Worm (Caenorhabditis elegans) whole organism, L4 larva: ENCODE measurements around the gene C11E4.8.

Experiments used
- F10B5.3 ChIP-seq: sonication (generic microtip); optimal IDR thresholded peaks from 2 replicates; lab custom pipeline; 2016; ENCODE audit warnings: mild to moderate bottlenecking, missing genetic modification characterization, missing compliant biosample characterization
- F44E2.7 ChIP-seq: fragments of 200-800 bp; sonication (Bioruptor generic); IDR thresholded peaks from 2 replicates; pipeline ENCODE4 v2.1.2; 2022; ENCODE audit warnings: missing genetic modification characterization, missing compliant biosample characterization
- F49E8.2 ChIP-seq: sonication (generic microtip); optimal IDR thresholded peaks from 2 replicates; lab custom pipeline; 2016; ENCODE audit warnings: missing compliant biosample characterization, mild to moderate bottlenecking, missing genetic modification characterization, borderline replicate concordance
- R02D3.7 ChIP-seq: fragments of 150-350 bp; sonication (generic microtip); optimal IDR thresholded peaks from 3 replicates; lab custom pipeline; 2014; ENCODE audit warnings: missing biosample characterization, missing genetic modification characterization
- Y105C5A.15 ChIP-seq: fragments of 200-800 bp; sonication (Bioruptor generic); IDR thresholded peaks from 2 replicates; pipeline ENCODE4 v1.3.6; 2022; ENCODE audit warnings: missing genetic modification characterization, missing compliant biosample characterization
- Y48G9A.11 ChIP-seq: fragments of 200-800 bp; sonication (Bioruptor generic); IDR thresholded peaks from 2 replicates; pipeline ENCODE4 v1.3.6; 2022; ENCODE audit warnings: missing genetic modification reagents, missing genetic modification characterization, missing compliant biosample characterization
- ZK337.2 ChIP-seq: fragments of 200-800 bp; sonication (Bioruptor generic); IDR thresholded peaks from 2 replicates; pipeline ENCODE4 v1.3.6; 2022; ENCODE audit warnings: missing genetic modification reagents, missing genetic modification characterization, missing compliant biosample characterization
- aha-1 ChIP-seq: fragments of 150-350 bp; peaks from one replicate; lab custom pipeline; 2014; ENCODE audit warnings: missing biosample characterization, missing genetic modification characterization
- ceh-20 ChIP-seq: fragments of 200-800 bp; sonication (Bioruptor generic); IDR thresholded peaks from 2 replicates; pipeline ENCODE4 v1.3.6; 2022; ENCODE audit warnings: missing genetic modification reagents, missing genetic modification characterization, missing compliant biosample characterization
- ceh-44 ChIP-seq: fragments of 200-800 bp; sonication (Bioruptor generic); IDR thresholded peaks from 2 replicates; pipeline ENCODE4 v1.3.6; 2022; ENCODE audit warnings: missing genetic modification reagents, missing genetic modification characterization, missing compliant biosample characterization
- ceh-62 ChIP-seq: sonication (generic microtip); optimal IDR thresholded peaks from 2 replicates; lab custom pipeline; 2017; ENCODE audit warnings: missing biosample characterization, missing genetic modification characterization
- ceh-82 ChIP-seq: sonication (generic microtip); optimal IDR thresholded peaks from 2 replicates; lab custom pipeline; 2017; ENCODE audit warnings: missing biosample characterization, missing genetic modification characterization
- ctbp-1 ChIP-seq: fragments of 200-800 bp; sonication (Bioruptor generic); IDR thresholded peaks from 2 replicates; pipeline ENCODE4 v1.3.6; 2022; ENCODE audit warnings: missing genetic modification reagents, missing genetic modification characterization, missing compliant biosample characterization
- daf-16 ChIP-seq, 3 experiments: sonication (generic microtip); optimal IDR thresholded peaks; 2 replicates each; lab custom pipeline; 2016 to 2017; ENCODE audit warnings: missing genetic modification characterization in 3 of 3, missing genetic modification reagents in 3 of 3, mild to moderate bottlenecking in 2 of 3, missing compliant biosample characterization in 2 of 3, missing biosample characterization in 1 of 3, moderate library complexity in 1 of 3
- dmd-6 ChIP-seq: fragments of 200-800 bp; sonication (Bioruptor generic); IDR thresholded peaks from 2 replicates; pipeline ENCODE4 v1.3.6; 2022; ENCODE audit warnings: missing genetic modification reagents, missing genetic modification characterization, missing compliant biosample characterization
- dmd-8 ChIP-seq: fragments of 200-800 bp; sonication (Bioruptor generic); IDR thresholded peaks from 2 replicates; pipeline ENCODE4 v1.3.6; 2022; ENCODE audit warnings: missing genetic modification characterization, missing compliant biosample characterization
- dpl-1 ChIP-seq: fragments of 150-350 bp; optimal IDR thresholded peaks from 2 replicates; lab custom pipeline; 2014; ENCODE audit warnings: missing biosample characterization, missing genetic modification reagents, missing genetic modification characterization
- egl-27 ChIP-seq: sonication (generic microtip); optimal IDR thresholded peaks from 3 replicates; lab custom pipeline; 2017; ENCODE audit warnings: missing biosample characterization, missing genetic modification reagents, missing genetic modification characterization
- egl-43 ChIP-seq: fragments of 200-800 bp; sonication (Bioruptor generic); IDR thresholded peaks from 2 replicates; pipeline ENCODE4 v1.3.6; 2022; ENCODE audit warnings: missing genetic modification reagents, missing genetic modification characterization, missing compliant biosample characterization
- fkh-10 ChIP-seq: fragments of 150-350 bp; optimal IDR thresholded peaks from 2 replicates; lab custom pipeline; 2014; ENCODE audit warnings: missing biosample characterization, missing genetic modification reagents, missing genetic modification characterization
- hmg-1.1 ChIP-seq: fragments of 200-800 bp; sonication (Bioruptor generic); IDR thresholded peaks from 2 replicates; pipeline ENCODE4 v1.3.6; 2022; ENCODE audit warnings: missing genetic modification reagents, missing genetic modification characterization, missing compliant biosample characterization
- lin-1 ChIP-seq: fragments of 200-800 bp; sonication (Bioruptor generic); IDR thresholded peaks from 2 replicates; pipeline ENCODE4 v1.3.6; 2022; ENCODE audit warnings: missing genetic modification reagents, missing genetic modification characterization, missing compliant biosample characterization
- lin-13 ChIP-seq: fragments of 150-350 bp; optimal IDR thresholded peaks from 2 replicates; lab custom pipeline; 2014; ENCODE audit warnings: missing biosample characterization, missing genetic modification reagents, missing genetic modification characterization
- lin-15B ChIP-seq: fragments of 150-350 bp; sonication (generic microtip); optimal IDR thresholded peaks from 3 replicates; lab custom pipeline; 2014; ENCODE audit warnings: missing biosample characterization, missing genetic modification characterization
- madf-9 ChIP-seq: fragments of 200-800 bp; sonication (Bioruptor generic); conservative IDR thresholded peaks from 2 replicates; pipeline ENCODE4 v1.3.6; 2022; ENCODE audit warnings: missing genetic modification reagents, missing genetic modification characterization, missing compliant biosample characterization
- mxl-2 ChIP-seq: fragments of 200-800 bp; sonication (Bioruptor generic); conservative IDR thresholded peaks from 2 replicates; pipeline ENCODE4 v1.3.6; 2022; ENCODE audit warnings: missing genetic modification reagents, missing genetic modification characterization, missing compliant biosample characterization
- mxl-3 ChIP-seq: fragments of 200-800 bp; sonication (Bioruptor generic); optimal IDR thresholded peaks from 2 replicates; lab custom pipeline; 2018; ENCODE audit warnings: mild to moderate bottlenecking, missing genetic modification characterization, missing compliant biosample characterization
- nhr-10 ChIP-seq: fragments of 150-350 bp; optimal IDR thresholded peaks from 2 replicates; lab custom pipeline; 2014; ENCODE audit warnings: missing biosample characterization, missing genetic modification characterization
- nhr-11 ChIP-seq: fragments of 150-350 bp; optimal IDR thresholded peaks from 2 replicates; lab custom pipeline; 2014; ENCODE audit warnings: missing biosample characterization, missing genetic modification characterization
- nhr-28 ChIP-seq: fragments of 150-350 bp; optimal IDR thresholded peaks from 2 replicates; lab custom pipeline; 2014; ENCODE audit warnings: missing biosample characterization, missing genetic modification characterization
- nhr-41 ChIP-seq: fragments of 200-800 bp; sonication (Bioruptor generic); IDR thresholded peaks from 2 replicates; pipeline ENCODE4 v1.3.6; 2022; ENCODE audit warnings: missing genetic modification reagents, missing genetic modification characterization, missing compliant biosample characterization
- nhr-42 ChIP-seq: fragments of 200-800 bp; sonication (Bioruptor generic); IDR thresholded peaks from 2 replicates; pipeline ENCODE4 v1.3.6; 2022; ENCODE audit warnings: missing genetic modification characterization, missing compliant biosample characterization
- nhr-48 ChIP-seq: sonication (generic microtip); optimal IDR thresholded peaks from 2 replicates; lab custom pipeline; 2016; ENCODE audit warnings: mild to moderate bottlenecking, missing genetic modification characterization, missing compliant biosample characterization
- php-3 ChIP-seq: fragments of 200-800 bp; sonication (Bioruptor generic); IDR thresholded peaks from 2 replicates; pipeline ENCODE4 v1.3.6; 2022; ENCODE audit warnings: missing genetic modification reagents, missing genetic modification characterization, missing compliant biosample characterization
- set-16 ChIP-seq: fragments of 200-800 bp; sonication (Bioruptor generic); IDR thresholded peaks from 2 replicates; pipeline ENCODE4 v1.3.6; 2022; ENCODE audit warnings: missing genetic modification reagents, missing genetic modification characterization, missing compliant biosample characterization
- spr-1 ChIP-seq: sonication (generic microtip); optimal IDR thresholded peaks from 2 replicates; lab custom pipeline; 2016; ENCODE audit warnings: mild to moderate bottlenecking, missing genetic modification characterization, missing compliant biosample characterization
- spr-3 ChIP-seq: fragments of 200-800 bp; sonication (Bioruptor generic); optimal IDR thresholded peaks from 2 replicates; lab custom pipeline; 2018; ENCODE audit warnings: mild to moderate bottlenecking, missing genetic modification characterization, missing compliant biosample characterization
- tra-1 ChIP-seq: fragments of 200-800 bp; sonication (Bioruptor generic); IDR thresholded peaks from 2 replicates; pipeline ENCODE4 v1.3.6; 2022; ENCODE audit warnings: missing genetic modification reagents, missing genetic modification characterization, missing compliant biosample characterization
- unc-39 ChIP-seq: sonication (generic microtip); optimal IDR thresholded peaks from 2 replicates; lab custom pipeline; 2017; ENCODE audit warnings: missing biosample characterization, missing genetic modification characterization
- unc-62 ChIP-seq, 3 experiments: fragments of 150-350 bp in 1 of 3; sonication (generic microtip); optimal IDR thresholded peaks in 2 of 3; peaks in 1 of 3; 1 replicate in 1 of 3; 2 replicates in 2 of 3; lab custom pipeline; 2014 to 2017; ENCODE audit warnings: missing biosample characterization in 3 of 3, missing genetic modification characterization in 3 of 3, missing genetic modification reagents in 3 of 3, missing genotype in 1 of 3
- ztf-7 ChIP-seq: fragments of 150-350 bp; optimal IDR thresholded peaks from 2 replicates; lab custom pipeline; 2014; ENCODE audit warnings: missing biosample characterization, missing genetic modification characterization

The C11E4.8 gene

DNA sequence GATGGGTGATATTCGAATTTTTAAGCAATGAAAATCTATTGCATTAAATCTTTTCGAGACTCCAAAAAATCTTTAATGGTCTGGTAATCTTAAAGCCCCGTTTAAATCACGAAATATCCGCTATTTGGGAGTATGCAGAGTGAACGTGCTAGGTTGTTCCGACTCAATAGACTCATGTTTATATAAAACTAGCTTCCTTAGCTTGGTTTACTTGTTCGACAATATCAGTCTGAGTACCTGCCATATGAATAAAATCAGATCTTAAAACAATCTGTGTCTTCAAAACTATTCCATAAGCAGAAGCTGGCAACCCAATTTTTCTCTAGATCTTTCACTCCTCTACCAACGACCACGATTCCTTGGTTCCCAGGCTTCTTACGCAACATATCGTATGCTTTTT, 17.1 kb upstream of the C11E4.8 start:
- peak in 1 of 2 experiments; percentile 96 for TF ChIP-seq unc-62 (GFP tag; optimal IDR thresholded peaks at IDR 0.05 in 1 of 2; lab: Kevin White, UChicago)
- no peak for TF ChIP-seq unc-62 (tag; optimal IDR thresholded peaks at IDR 0.05; lab: Kevin White, UChicago)
- TF ChIP-seq hmg-1.1 (GFP tag; lab: Robert Waterston, UW): no peak

DNA sequence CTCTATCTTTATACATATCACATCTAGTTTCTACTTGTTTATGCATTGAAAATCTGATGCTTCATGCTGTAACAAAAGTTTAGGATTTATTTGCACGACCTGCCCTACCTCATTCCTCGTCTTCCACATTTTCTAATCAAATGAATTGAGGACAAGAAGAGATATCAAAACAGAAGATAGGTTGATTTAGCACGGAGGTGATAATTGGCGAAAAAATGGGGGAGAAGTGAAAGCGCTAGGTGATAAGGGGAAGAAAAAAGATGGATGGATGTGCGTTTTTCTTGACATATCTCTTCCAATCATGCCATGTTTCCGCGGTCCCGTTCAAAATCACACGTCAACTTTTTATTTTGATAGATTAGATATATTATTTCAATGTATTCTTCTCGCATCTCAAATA, 12.1 kb upstream of the C11E4.8 start:
- TF ChIP-seq madf-9 (no peak), Y48G9A.11 (GFP tag; lab: Robert Waterston, UW) (no peak), nhr-11 (peak; percentile 29), nhr-10 (no peak), dmd-8 (no peak), tra-1 (0 out of 2 replicates have a peak, but pooled peaks have one; percentile 8), aha-1 (tag; lab: Kevin White, UChicago) (peak; percentile 38), daf-16 (GFP tag; optimal IDR thresholded peaks at IDR 0.05; lab: Kevin White, UChicago) (peak in 1 of 2 experiments; percentile 7), daf-16 (tag; optimal IDR thresholded peaks at IDR 0.05; lab: Kevin White, UChicago) (no peak), nhr-28 (peak; percentile 32), mxl-2 (no peak)
- TF ChIP-seq, all 104 proteins: peak for 5

DNA sequence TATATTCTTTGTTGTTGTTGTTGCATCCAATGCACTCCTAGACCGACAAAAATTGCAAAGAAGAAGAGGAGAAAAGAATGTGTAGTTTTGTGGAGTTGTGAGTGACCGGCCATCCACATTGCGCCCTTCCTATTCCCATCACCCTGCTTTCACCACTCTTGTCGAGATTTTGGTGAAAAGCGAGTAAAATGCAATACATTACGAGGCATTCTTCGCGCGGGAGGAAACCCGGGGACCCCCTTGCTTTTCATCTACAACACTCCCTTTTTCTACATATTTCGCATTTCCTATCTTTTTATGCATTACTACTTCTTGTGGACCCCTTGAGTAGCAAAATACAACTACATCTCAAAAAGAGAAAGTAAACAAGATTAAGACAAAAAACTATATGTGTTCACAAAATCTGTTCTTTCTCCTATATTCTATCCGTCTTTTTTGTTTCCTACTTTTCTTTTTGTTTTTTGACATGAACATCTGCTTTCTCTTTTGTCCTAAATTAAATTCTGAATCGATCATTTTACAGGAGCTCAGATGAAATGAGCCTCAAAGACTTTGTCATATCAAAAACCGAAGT, 10.1 kb upstream of the C11E4.8 start, which contains the start of gene C11E4.6:
Gene C11E4.6, plus strand, starts transcription at position 524 of the 574 bp plus-strand sequence.
- TF ChIP-seq R02D3.7 (tag; lab: Kevin White, UChicago) (no peak), fkh-10 (GFP tag; lab: Kevin White, UChicago) (peak; percentile 80)
- TF ChIP-seq, all 104 proteins: peak for 1

DNA sequence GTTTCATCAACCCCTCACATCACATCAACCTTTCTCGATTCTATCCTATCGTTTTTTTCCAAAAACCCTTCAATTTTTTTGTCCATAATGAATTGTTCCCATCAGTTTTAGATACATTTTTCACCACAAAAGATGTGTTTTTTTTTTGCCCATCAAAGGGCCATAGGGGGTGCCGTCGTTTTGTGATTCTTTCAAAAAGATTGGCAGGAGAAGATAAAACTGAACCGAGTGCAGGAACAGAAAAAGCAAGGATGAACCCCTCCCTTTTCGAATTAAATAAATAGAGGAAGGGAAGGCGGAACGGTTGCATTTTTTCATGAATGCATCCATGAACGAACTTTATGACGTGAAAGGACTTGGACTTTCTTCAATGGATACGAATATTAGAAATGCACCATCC, 3.3 kb upstream of the C11E4.8 start, which contains the start of gene C11E4.7:
Gene C11E4.7, plus strand, starts transcription at position 301 of the 400 bp plus-strand sequence.
- TF ChIP-seq lin-1 (GFP tag; lab: Robert Waterston, UW) (no peak), aha-1 (tag; lab: Kevin White, UChicago) (peak; percentile 29), ceh-44 (GFP tag; lab: Robert Waterston, UW) (no peak), nhr-10 (no peak), mxl-3 (no peak), ztf-7 (tag; lab: Kevin White, UChicago) (no peak), tra-1 (peak; percentile 59; the same call in 1 of the 2 replicates), unc-39 (tag; lab: Kevin White, UChicago) (no peak), F10B5.3 (tag; lab: Kevin White, UChicago) (no peak), dmd-6 (peak; percentile 26; the same call in 1 of the 2 replicates), spr-1 (tag; lab: Kevin White, UChicago) (no peak)
- TF ChIP-seq, all 104 proteins: peak for 3

DNA sequence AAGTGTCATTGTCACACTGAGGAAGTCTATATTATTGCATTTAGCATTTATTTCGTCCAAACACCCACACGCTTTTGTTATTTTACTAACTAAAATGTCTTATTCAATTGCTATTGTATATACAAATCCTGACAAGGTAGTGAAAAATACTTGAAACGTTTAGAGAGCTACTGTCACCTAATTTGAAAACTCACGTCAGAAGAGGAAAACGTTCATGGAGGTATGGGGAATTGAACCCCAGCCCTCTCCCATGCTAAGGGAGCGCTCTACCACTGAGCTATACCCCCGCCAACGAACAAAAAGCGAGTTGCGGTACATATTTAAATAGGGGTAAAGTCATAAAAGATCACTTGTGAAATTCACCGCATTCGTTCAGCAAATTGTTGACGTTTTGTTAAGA, 2.4 kb downstream of the C11E4.8 start:
- TF ChIP-seq nhr-42 (no peak), unc-39 (tag; lab: Kevin White, UChicago) (no peak), lin-15B (tag; lab: Kevin White, UChicago) (no peak), ceh-82 (tag; lab: Kevin White, UChicago) (no peak), fkh-10 (GFP tag; lab: Kevin White, UChicago) (no peak), nhr-48 (tag; lab: Kevin White, UChicago) (peak; percentile 35), lin-13 (GFP tag; lab: Kevin White, UChicago) (peak; percentile 31), nhr-41 (GFP tag; lab: Robert Waterston, UW) (no peak), egl-27 (tag; lab: Kevin White, UChicago) (no peak), ZK337.2 (GFP tag; lab: Robert Waterston, UW) (peak; percentile 60; the same call in 1 of the 2 replicates), ceh-44 (GFP tag; lab: Robert Waterston, UW) (0 out of 2 replicates have a peak, but pooled peaks have one; percentile 20), dmd-6 (peak; percentile 52; the same call in 1 of the 2 replicates), dpl-1 (GFP tag; lab: Kevin White, UChicago) (no peak), nhr-11 (no peak), ceh-20 (GFP tag; lab: Robert Waterston, UW) (no peak), ceh-62 (no peak), F44E2.7 (GFP tag; lab: Robert Waterston, UW) (no peak), ctbp-1 (GFP tag; lab: Robert Waterston, UW) (0 out of 2 replicates have a peak, but pooled peaks have one; percentile 33), dmd-8 (peak; percentile 67; the same call in 1 of the 2 replicates), spr-3 (GFP tag; lab: Kevin White, UChicago) (peak; percentile 14), set-16 (GFP tag; lab: Robert Waterston, UW) (no peak), php-3 (GFP tag; lab: Robert Waterston, UW) (peak; percentile 56; the same call in 1 of the 2 replicates), F49E8.2 (tag; lab: Kevin White, UChicago) (peak; percentile 35), egl-43 (GFP tag; lab: Robert Waterston, UW) (no peak), lin-1 (GFP tag; lab: Robert Waterston, UW) (peak; percentile 41; the same call in 1 of the 2 replicates), Y105C5A.15 (GFP tag; lab: Robert Waterston, UW) (no peak), Y48G9A.11 (GFP tag; lab: Robert Waterston, UW) (peak; percentile 73), F10B5.3 (tag; lab: Kevin White, UChicago) (no peak)
